Worm (Caenorhabditis elegans): ENCODE measurements around the gene T11B7.1.

DNA sequence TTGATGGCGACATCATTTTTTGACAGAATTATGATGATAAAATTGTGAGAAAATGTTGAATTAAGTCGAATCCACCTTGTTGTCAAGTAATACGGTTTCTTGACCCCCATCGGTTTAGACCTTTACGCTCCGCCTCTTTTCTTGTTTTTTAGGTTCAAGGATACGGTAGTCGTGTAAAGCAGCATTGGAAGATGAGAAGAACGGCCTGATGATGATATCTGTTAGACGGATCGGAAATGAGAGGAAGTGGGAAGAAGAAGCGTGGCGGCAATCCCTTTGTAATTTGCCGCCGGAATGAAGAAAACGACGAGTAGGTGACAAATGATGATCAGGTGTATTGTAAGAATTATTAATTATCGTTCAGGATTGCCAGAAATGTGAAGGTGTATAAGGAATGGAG, 39.3 kb downstream of the T11B7.1 start, which contains the start of gene npax-4:
- TF ChIP-seq nhr-76 (tag; optimal IDR thresholded peaks at IDR 0.05) (no peak), nhr-77 (tag; optimal IDR thresholded peaks at IDR 0.05) (no peak), pqm-1 (tag; optimal IDR thresholded peaks at IDR 0.05) (no peak), nhr-23 (tag; optimal IDR thresholded peaks at IDR 0.05) (no peak), lin-15B (tag; optimal IDR thresholded peaks at IDR 0.05) (no peak), nhr-237 (tag; optimal IDR thresholded peaks at IDR 0.05) (no peak), daf-12 (tag; optimal IDR thresholded peaks at IDR 0.05) (no peak), snpc-4 (tag; optimal IDR thresholded peaks at IDR 0.05) (no peak), ama-1 (optimal IDR thresholded peaks at IDR 0.05) (no peak), nfya-1 (tag; optimal IDR thresholded peaks at IDR 0.05; ENCODE audit: insufficient read depth) (no peak), eor-1 (tag; optimal IDR thresholded peaks at IDR 0.05) (no peak), nhr-43 (tag; optimal IDR thresholded peaks at IDR 0.05; ENCODE audit: poor library complexity, severe bottlenecking) (no peak), nhr-25 (tag; optimal IDR thresholded peaks at IDR 0.05) (no peak), unc-62 (GFP tag; optimal IDR thresholded peaks at IDR 0.05) (no peak)
